Fruit fly (Drosophila melanogaster): ENCODE measurements around the gene sd.

Gene sd

DNA sequence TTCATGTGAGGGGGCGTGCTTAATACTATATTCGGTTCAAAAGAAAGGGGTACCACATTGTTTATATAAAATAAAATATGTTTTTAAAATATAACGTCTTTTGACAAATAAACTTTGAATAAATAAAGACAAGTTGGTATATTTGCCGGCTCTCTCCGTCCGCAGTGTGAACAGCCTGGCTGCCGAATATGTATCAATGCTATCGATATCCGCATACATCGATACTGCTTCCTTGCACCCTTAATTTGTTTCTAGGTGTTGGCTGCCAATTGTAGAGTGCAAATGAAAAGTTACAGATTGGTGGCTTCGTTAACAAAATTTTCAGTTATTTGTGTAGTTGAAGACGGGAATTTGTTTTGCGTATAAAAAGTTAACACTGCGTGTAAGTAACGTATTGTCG lies 55.7 kb downstream of the sd start, which contains the start of gene Gbeta13F (continued):
- TF ChIP-seq Dll (GFP tag; IDR thresholded peaks at IDR 0.05; ENCODE audit: partially characterized antibody) (peak; percentile 40; the same call in 1 of the 4 replicates), CG4282 (GFP tag; optimal IDR thresholded peaks at IDR 0.05) (no peak), Lhr (GFP tag; optimal IDR thresholded peaks at IDR 0.05) (peak; percentile 0), CG6654 (GFP tag; optimal IDR thresholded peaks at IDR 0.05) (no peak), HLH4C (GFP tag; IDR thresholded peaks at IDR 0.05; ENCODE audit: partially characterized antibody) (peak; percentile 59), fd64A (GFP tag; optimal IDR thresholded peaks at IDR 0.05) (no peak), aop (GFP tag; IDR thresholded peaks at IDR 0.05) (no peak), Doc3 (GFP tag; IDR thresholded peaks at IDR 0.05; ENCODE audit: partially characterized antibody) (0 out of 3 replicates have a peak, but pooled peaks have one; percentile 9), CG8290 (GFP tag; optimal IDR thresholded peaks at IDR 0.05) (no peak), CG8290 (tag; optimal IDR thresholded peaks at IDR 0.05) (peak in 1 of 2 experiments; percentile 66), Poxn (GFP tag; IDR thresholded peaks at IDR 0.05) (no peak), CG16813 (GFP tag; IDR thresholded peaks at IDR 0.05; ENCODE audit: partially characterized antibody) (peak; percentile 73), CG31441 (GFP tag; IDR thresholded peaks at IDR 0.05) (no peak), NC2α (GFP tag; optimal IDR thresholded peaks at IDR 0.05) (no peak), CG14860 (GFP tag; IDR thresholded peaks at IDR 0.05; ENCODE audit: partially characterized antibody) (peak; percentile 37; the same call in 1 of the 3 replicates), Bgb (GFP tag; IDR thresholded peaks at IDR 0.05; ENCODE audit: partially characterized antibody) (peak; percentile 59), tap (tag; optimal IDR thresholded peaks at IDR 0.05) (no peak), CG3726 (GFP tag; IDR thresholded peaks at IDR 0.05) (no peak), CG11456 (GFP tag; IDR thresholded peaks at IDR 0.05) (no peak), CkIIα-i1 (GFP tag; IDR thresholded peaks at IDR 0.05) (no peak), CG17568 (GFP tag; optimal IDR thresholded peaks at IDR 0.05) (no peak), sr (GFP tag; IDR thresholded peaks at IDR 0.05) (no peak), CG10321 (GFP tag; IDR thresholded peaks at IDR 0.05) (no peak), CG5245 (GFP tag; optimal IDR thresholded peaks at IDR 0.05) (no peak), tx (GFP tag; optimal IDR thresholded peaks at IDR 0.05) (no peak), Opbp (GFP tag; IDR thresholded peaks at IDR 0.05; ENCODE audit: partially characterized antibody) (peak; percentile 79), mld (GFP tag; IDR thresholded peaks at IDR 0.05; ENCODE audit: partially characterized antibody) (peak; percentile 66; the same call in 1 of the 3 replicates), CG3407 (GFP tag; optimal IDR thresholded peaks at IDR 0.05) (no peak), CTCF (GFP tag; optimal IDR thresholded peaks at IDR 0.05) (no peak), Elba2 (GFP tag; optimal IDR thresholded peaks at IDR 0.05) (no peak), kah (GFP tag; optimal IDR thresholded peaks at IDR 0.05) (no peak), pho (GFP tag; optimal IDR thresholded peaks at IDR 0.05) (no peak), Scr (GFP tag; IDR thresholded peaks at IDR 0.05; ENCODE audit: partially characterized antibody) (peak; percentile 56), chinmo (GFP tag; IDR thresholded peaks at IDR 0.05; ENCODE audit: partially characterized antibody) (0 out of 4 replicates have a peak, but pooled peaks have one; percentile 9), eve (GFP tag; optimal IDR thresholded peaks at IDR 0.05) (no peak), cad (GFP tag; optimal IDR thresholded peaks at IDR 0.05) (no peak), CG2116 (GFP tag; optimal IDR thresholded peaks at IDR 0.05) (peak; percentile 96), HHEX (GFP tag; optimal IDR thresholded peaks at IDR 0.05) (no peak), ab (GFP tag; optimal IDR thresholded peaks at IDR 0.05) (no peak), YL-1 (GFP tag; optimal IDR thresholded peaks at IDR 0.05) (no peak), croc (GFP tag; conservative IDR thresholded peaks at IDR 0.05) (no peak)

DNA sequence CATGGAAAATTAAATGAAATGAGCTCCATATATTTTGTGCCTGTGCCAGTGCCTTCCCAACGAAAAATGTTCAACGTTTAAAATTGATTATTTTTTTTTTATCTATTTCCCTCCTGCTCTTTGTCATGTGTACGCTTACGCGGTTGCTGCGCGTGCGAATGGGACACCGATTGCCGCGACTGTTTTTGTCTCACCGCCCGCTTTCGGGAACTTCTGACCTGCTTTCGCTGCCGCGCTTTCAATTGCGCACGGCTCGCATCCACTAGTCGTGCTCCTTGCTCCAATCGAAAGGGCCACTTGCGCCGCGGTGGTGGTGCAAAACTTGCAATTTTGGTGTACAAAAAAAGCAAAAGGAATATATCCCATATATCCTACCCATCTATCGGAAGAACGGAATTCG lies 56.3 kb downstream of the sd start:
- peak; percentile 11 for TF ChIP-seq ems (GFP tag; optimal IDR thresholded peaks at IDR 0.05)
- no peak for TF ChIP-seq wor (GFP tag; IDR thresholded peaks at IDR 0.05)
- TF ChIP-seq CG13894 (tag; optimal IDR thresholded peaks at IDR 0.05), result peak; percentile 36
- peak; percentile 41; the same call in 1 of the 2 replicates for TF ChIP-seq ato (GFP tag; IDR thresholded peaks at IDR 0.05; ENCODE audit: partially characterized antibody)
- peak; percentile 82 for TF ChIP-seq CG2199 (GFP tag; IDR thresholded peaks at IDR 0.05)
- TF ChIP-seq slou (GFP tag; optimal IDR thresholded peaks at IDR 0.05), result no peak
- no peak for TF ChIP-seq tap (tag; optimal IDR thresholded peaks at IDR 0.05)
- TF ChIP-seq CG9727 (GFP tag; optimal IDR thresholded peaks at IDR 0.05), result no peak
- no peak for TF ChIP-seq Awh (GFP tag; IDR thresholded peaks at IDR 0.05)
- peak; percentile 34 for TF ChIP-seq CG8924 (tag; optimal IDR thresholded peaks at IDR 0.05)
- peak; percentile 31; the same call in 1 of the 2 replicates for TF ChIP-seq CG3847 (GFP tag; IDR thresholded peaks at IDR 0.05)
- peak; percentile 79; the same call in 1 of the 2 replicates for TF ChIP-seq CG42726 (GFP tag; IDR thresholded peaks at IDR 0.05; ENCODE audit: partially characterized antibody)
- TF ChIP-seq scrt (GFP tag; optimal IDR thresholded peaks at IDR 0.05), result no peak
- TF ChIP-seq slbo (GFP tag; IDR thresholded peaks at IDR 0.05), result peak; percentile 43; the same call in 1 of the 2 replicates
